Fruit fly (Drosophila melanogaster): Measurements from ENCODE around the gene Pex1.

- TF ChIP-seq Pif1B (GFP tag; optimal IDR thresholded peaks at IDR 0.05) (no peak), EcR (GFP tag; optimal IDR thresholded peaks at IDR 0.05) (no peak)
Observed at dm6 chr3L:14025736-14026135, 46.0 kb upstream of the Pex1 start.

Data from whole organism, pupa.